Fruit fly (Drosophila melanogaster): ENCODE data around the gene CG31140.

CG31140 gene

DNA sequence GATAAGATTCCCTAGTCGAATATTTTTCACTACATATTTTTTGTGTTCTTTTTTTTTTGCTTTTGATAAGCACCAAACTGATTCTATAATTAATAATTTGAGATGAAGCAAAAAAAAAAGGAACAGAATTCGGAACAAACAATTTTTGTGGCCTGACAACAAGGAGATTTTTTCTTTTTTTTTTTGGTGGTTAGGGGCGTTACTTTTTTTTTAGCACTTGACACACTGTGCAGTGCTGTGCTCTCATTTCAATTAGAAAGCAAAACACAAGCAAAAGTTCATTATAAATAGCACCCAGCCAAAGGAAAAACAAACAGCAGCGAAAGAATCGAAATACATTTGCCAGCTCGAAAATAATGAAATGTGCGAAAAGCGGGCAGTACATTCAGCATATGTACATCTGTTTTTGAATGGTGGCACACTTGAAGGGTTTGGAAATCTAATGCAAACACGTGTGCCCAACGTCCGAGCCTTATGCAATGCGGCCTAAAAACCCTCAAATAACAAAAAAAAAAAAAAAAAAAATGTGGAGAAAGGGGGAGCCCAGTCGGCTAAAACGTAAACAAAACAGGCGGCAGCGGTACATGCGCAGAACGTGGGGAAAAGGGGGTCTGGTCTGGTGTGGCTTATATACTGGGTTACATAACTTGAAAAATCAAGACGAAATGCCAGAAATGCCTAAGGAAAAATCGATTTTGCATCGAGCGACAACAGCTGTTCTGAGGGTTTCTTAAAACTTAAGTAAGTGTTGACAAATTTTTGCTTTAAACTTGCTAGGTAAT is 21.1 kb upstream of the CG31140 start (continued):
- no peak for TF ChIP-seq CG8359 (GFP tag; optimal IDR thresholded peaks at IDR 0.05; ENCODE audit: borderline replicate concordance)
- TF ChIP-seq TFAM (GFP tag; optimal IDR thresholded peaks at IDR 0.05) = no peak
- peak; percentile 24 for TF ChIP-seq pho (GFP tag; optimal IDR thresholded peaks at IDR 0.05)
- TF ChIP-seq crp (GFP tag; optimal IDR thresholded peaks at IDR 0.05) = no peak
- TF ChIP-seq az2 (GFP tag; optimal IDR thresholded peaks at IDR 0.05) = peak; percentile 26
- TF ChIP-seq Nf-YA (GFP tag; IDR thresholded peaks at IDR 0.05) = no peak
- TF ChIP-seq eve (GFP tag; optimal IDR thresholded peaks at IDR 0.05) = peak in 1 of 2 experiments; percentile 39
- 0 out of 3 replicates have a peak, but pooled peaks have one; percentile 18 for TF ChIP-seq gce (GFP tag; IDR thresholded peaks at IDR 0.05)
- TF ChIP-seq fd96Cb (tag; optimal IDR thresholded peaks at IDR 0.05) = peak; percentile 8
- peak; percentile 11 for TF ChIP-seq tin (GFP tag; optimal IDR thresholded peaks at IDR 0.05)
- TF ChIP-seq CG15696 (tag; optimal IDR thresholded peaks at IDR 0.05) = no peak
- peak; percentile 9 for TF ChIP-seq CG12155 (GFP tag; optimal IDR thresholded peaks at IDR 0.05)
- no peak for TF ChIP-seq H15 (GFP tag; IDR thresholded peaks at IDR 0.05)
- TF ChIP-seq CG13287 (GFP tag; IDR thresholded peaks at IDR 0.05; ENCODE audit: partially characterized antibody) = 0 out of 2 replicates have a peak, but pooled peaks have one; percentile 7
- TF ChIP-seq Tbp (GFP tag; optimal IDR thresholded peaks at IDR 0.05) = no peak

DNA sequence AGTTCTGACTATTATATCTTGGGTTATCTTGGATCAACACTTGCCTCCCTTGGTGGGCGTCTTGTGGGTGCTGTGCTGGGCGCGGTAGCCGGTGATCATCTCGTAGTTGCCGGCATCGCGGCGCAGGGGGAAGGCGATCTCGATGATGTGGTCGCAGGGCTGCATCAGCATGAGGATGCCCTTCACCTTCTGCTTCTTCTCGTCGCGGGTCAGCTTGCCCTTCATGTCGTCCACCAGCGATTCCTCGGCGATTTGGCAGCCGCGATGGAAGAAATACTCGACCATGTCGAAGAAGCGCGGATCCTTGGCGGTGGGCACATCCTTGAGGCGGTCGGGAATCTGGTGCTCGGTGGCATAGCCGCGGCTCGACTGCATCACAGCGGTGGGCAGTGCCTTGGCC is 20.4 kb upstream of the CG31140 start:
- TF ChIP-seq CG10366 (GFP tag; IDR thresholded peaks at IDR 0.05) (no peak), Mrtf (GFP tag; IDR thresholded peaks at IDR 0.05) (no peak), Antp (GFP tag; optimal IDR thresholded peaks at IDR 0.05) (peak; percentile 27), pb (GFP tag; optimal IDR thresholded peaks at IDR 0.05) (peak; percentile 61), CG8478 (optimal IDR thresholded peaks at IDR 0.05) (peak; percentile 13), zfh1 (GFP tag; IDR thresholded peaks at IDR 0.05) (no peak), CG16813 (GFP tag; IDR thresholded peaks at IDR 0.05; ENCODE audit: partially characterized antibody) (no peak), CG2199 (GFP tag; IDR thresholded peaks at IDR 0.05) (no peak), CG4707 (GFP tag; optimal IDR thresholded peaks at IDR 0.05) (no peak), CHES-1-like (GFP tag; optimal IDR thresholded peaks at IDR 0.05) (peak; percentile 10), CG9797 (GFP tag; optimal IDR thresholded peaks at IDR 0.05) (no peak), Camta (GFP tag; optimal IDR thresholded peaks at IDR 0.05) (peak; percentile 26), prd (optimal IDR thresholded peaks at IDR 0.05) (no peak), prd (GFP tag; IDR thresholded peaks at IDR 0.05) (0 out of 3 replicates have a peak, but pooled peaks have one; percentile 13), CG11093 (GFP tag; IDR thresholded peaks at IDR 0.05) (0 out of 3 replicates have a peak, but pooled peaks have one; percentile 23), CG16863 (GFP tag; optimal IDR thresholded peaks at IDR 0.05) (no peak), Myb (GFP tag; optimal IDR thresholded peaks at IDR 0.05) (no peak), CG8281 (tag; optimal IDR thresholded peaks at IDR 0.05) (no peak)

DNA sequence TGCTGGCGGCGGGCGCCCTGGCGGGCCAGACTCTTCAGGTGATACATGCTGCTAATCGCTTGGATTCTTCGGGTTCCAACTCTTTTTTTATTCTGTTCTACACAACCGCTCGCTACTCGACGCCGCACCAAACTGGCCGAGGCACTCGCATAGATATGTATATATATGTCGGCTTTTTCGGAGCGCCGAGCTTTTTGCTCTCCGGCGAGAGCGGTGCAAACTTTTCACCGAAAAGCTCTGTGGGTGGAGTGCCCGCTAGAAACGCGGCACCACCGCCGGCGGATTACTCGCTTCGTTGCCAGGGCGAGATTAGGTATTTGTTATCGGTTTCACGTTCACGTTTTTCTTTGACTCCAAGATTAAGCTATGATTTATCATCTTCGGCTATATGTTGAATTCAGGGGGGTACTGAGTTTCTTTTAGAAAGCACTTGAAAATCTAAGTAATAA is 20.0 kb upstream of the CG31140 start, which contains the start of gene Gdh:
Gene Gdh (minus strand): TSS at position 137 of the 449 bp plus-strand sequence.
- peak; percentile 21 for TF ChIP-seq BtbVII (GFP tag; optimal IDR thresholded peaks at IDR 0.05)
- peak; percentile 26 for TF ChIP-seq kah (GFP tag; optimal IDR thresholded peaks at IDR 0.05)
- TF ChIP-seq CG32532 (GFP tag; IDR thresholded peaks at IDR 0.05) = peak; percentile 55
- TF ChIP-seq CG17359 (tag; optimal IDR thresholded peaks at IDR 0.05) = peak; percentile 22
- TF ChIP-seq Nf-YA (GFP tag; IDR thresholded peaks at IDR 0.05) = no peak; the same call in 1 of the 2 replicates
- no peak; the same call in 1 of the 2 replicates for TF ChIP-seq CG10366 (GFP tag; IDR thresholded peaks at IDR 0.05)
- no peak for TF ChIP-seq CG17802 (tag; optimal IDR thresholded peaks at IDR 0.05)
- no peak for TF ChIP-seq stc (GFP tag; IDR thresholded peaks at IDR 0.05)
- 0 out of 3 replicates have a peak, but pooled peaks have one; percentile 33 for TF ChIP-seq knrl (GFP tag; IDR thresholded peaks at IDR 0.05; ENCODE audit: partially characterized antibody)
- TF ChIP-seq CG12071 (GFP tag; optimal IDR thresholded peaks at IDR 0.05) = peak; percentile 47
- TF ChIP-seq Meics (GFP tag; optimal IDR thresholded peaks at IDR 0.05) = peak; percentile 18
- peak; percentile 12 for TF ChIP-seq grau (tag; optimal IDR thresholded peaks at IDR 0.05)
- TF ChIP-seq p53 (GFP tag; optimal IDR thresholded peaks at IDR 0.05) = peak; percentile 23
- no peak for TF ChIP-seq H15 (GFP tag; IDR thresholded peaks at IDR 0.05)
- no peak for TF ChIP-seq CG17612 (GFP tag; IDR thresholded peaks at IDR 0.05)
- peak; percentile 69; the same call in 1 of the 2 replicates for TF ChIP-seq Adf1 (GFP tag; IDR thresholded peaks at IDR 0.05)
- peak; percentile 63 for TF ChIP-seq sna (GFP tag; IDR thresholded peaks at IDR 0.05; ENCODE audit: partially characterized antibody)
- TF ChIP-seq tna (GFP tag; IDR thresholded peaks at IDR 0.05; ENCODE audit: partially characterized antibody) = peak; percentile 65; the same call in 1 of the 2 replicates

Data from whole organism, embryonic.